Fruit fly (Drosophila melanogaster) whole organism, wandering third instar larva: ENCODE results near the gene slpr.

Source experiments
- Abd-B ChIP-seq: fragments of >200 bp; optimal IDR thresholded peaks from 2 replicates; lab custom pipeline; 2017; ENCODE audit warnings: missing biosample characterization, missing genetic modification characterization
- CG32264 ChIP-seq: fragments of 200-800 bp; sonication (Bioruptor generic); optimal IDR thresholded peaks from 2 replicates; lab custom pipeline; 2016; ENCODE audit warnings: missing biosample characterization, missing genetic modification characterization
- CG9705 ChIP-seq: fragments of 200-800 bp; sonication (Bioruptor generic); optimal IDR thresholded peaks from 2 replicates; lab custom pipeline; 2018; ENCODE audit warnings: missing biosample characterization, mild to moderate bottlenecking, missing genetic modification characterization
- CrebA ChIP-seq: fragments of 200-800 bp; sonication (Bioruptor generic); optimal IDR thresholded peaks from 2 replicates; lab custom pipeline; 2016; ENCODE audit warnings: missing biosample characterization, mild to moderate bottlenecking, missing genetic modification characterization, borderline replicate concordance
- Dfd ChIP-seq: fragments of >200 bp; optimal IDR thresholded peaks from 2 replicates; lab custom pipeline; 2017; ENCODE audit warnings: missing biosample characterization, missing genetic modification characterization
- GATAd ChIP-seq: sonication (Bioruptor generic); optimal IDR thresholded peaks from 2 replicates; lab custom pipeline; 2016; ENCODE audit warnings: missing biosample characterization, missing genetic modification characterization
- HLH106 ChIP-seq: fragments of 200-800 bp; optimal IDR thresholded peaks from 3 replicates; lab custom pipeline; 2019; ENCODE audit warnings: missing biosample characterization, mild to moderate bottlenecking, missing genetic modification characterization, moderate library complexity
- Hnf4 ChIP-seq: fragments of 200-800 bp; sonication (Bioruptor generic); optimal IDR thresholded peaks from 2 replicates; lab custom pipeline; 2016; ENCODE audit warnings: missing biosample characterization, mild to moderate bottlenecking, missing genetic modification characterization
- Hr78 ChIP-seq: fragments of >200 bp; optimal IDR thresholded peaks from 2 replicates; lab custom pipeline; 2017; ENCODE audit warnings: missing biosample characterization, missing genetic modification characterization
- N ChIP-seq: fragments of >200 bp; optimal IDR thresholded peaks from 2 replicates; lab custom pipeline; 2018; ENCODE audit warnings: missing biosample characterization, missing external identifiers, missing genetic modification characterization
- OdsH ChIP-seq: fragments of 200-800 bp; sonication (Bioruptor generic); optimal IDR thresholded peaks from 2 replicates; lab custom pipeline; 2016; ENCODE audit warnings: missing biosample characterization, mild to moderate bottlenecking, missing genetic modification characterization
- Rel ChIP-seq, 2 experiments: fragments of 200-800 bp; sonication (Bioruptor generic) in 1 of 2; optimal IDR thresholded peaks; 2 replicates in 1 of 2; 3 replicates in 1 of 2; lab custom pipeline; 2016 to 2019; ENCODE audit warnings: mild to moderate bottlenecking in 2 of 2, missing biosample characterization in 2 of 2, missing genetic modification characterization in 2 of 2, moderate library complexity in 1 of 2
- Sp1 ChIP-seq: fragments of 200-800 bp; sonication (Bioruptor generic); optimal IDR thresholded peaks from 3 replicates; lab custom pipeline; 2019; ENCODE audit warnings: missing biosample characterization, mild to moderate bottlenecking, missing genetic modification characterization, moderate library complexity
- br ChIP-seq: fragments of 200-800 bp; sonication (Bioruptor generic); optimal IDR thresholded peaks from 2 replicates; lab custom pipeline; 2016; ENCODE audit warnings: missing biosample characterization, missing genetic modification characterization
- brk ChIP-seq: fragments of 200-800 bp; sonication (Bioruptor generic); optimal IDR thresholded peaks from 2 replicates; lab custom pipeline; 2016; ENCODE audit warnings: missing biosample characterization, mild to moderate bottlenecking, missing genetic modification characterization
- dl ChIP-seq, 2 experiments: fragments of 175-275, 200-275 bp in 1 of 2; fragments of 200-275 bp in 1 of 2; sonication (Bioruptor generic); optimal IDR thresholded peaks; lab custom pipeline; 2018; ENCODE audit warnings: mild to moderate bottlenecking in 2 of 2, missing biosample characterization in 2 of 2, missing genetic modification characterization in 2 of 2, moderate library complexity in 2 of 2; ENCODE audit not compliant: partially characterized antibody in 2 of 2, insufficient read depth in 1 of 2
- dmrt93B ChIP-seq: fragments of 200-800 bp; sonication (Bioruptor generic); optimal IDR thresholded peaks from 2 replicates; lab custom pipeline; 2018; ENCODE audit warnings: missing biosample characterization, mild to moderate bottlenecking, missing genetic modification characterization
- dsf ChIP-seq: sonication (Bioruptor generic); optimal IDR thresholded peaks from 2 replicates; lab custom pipeline; 2016; ENCODE audit warnings: missing biosample characterization, missing genetic modification characterization, borderline replicate concordance
- ey ChIP-seq: fragments of 200-800 bp; sonication (Bioruptor generic); optimal IDR thresholded peaks from 2 replicates; lab custom pipeline; 2016; ENCODE audit warnings: missing biosample characterization, missing genetic modification characterization
- foxo ChIP-seq, 2 experiments: fragments of 200-800 bp; sonication (Bioruptor generic); optimal IDR thresholded peaks; 2 replicates in 1 of 2; 3 replicates in 1 of 2; lab custom pipeline; 2016 to 2017; ENCODE audit warnings: missing biosample characterization in 2 of 2, missing genetic modification characterization in 2 of 2
- fru ChIP-seq: fragments of 200-800 bp; sonication (Bioruptor generic); optimal IDR thresholded peaks from 3 replicates; lab custom pipeline; 2016; ENCODE audit warnings: missing biosample characterization, mild to moderate bottlenecking, missing genetic modification characterization
- h ChIP-seq: fragments of 200-800 bp; sonication (Bioruptor generic); optimal IDR thresholded peaks from 3 replicates; lab custom pipeline; 2016; ENCODE audit warnings: missing biosample characterization, mild to moderate bottlenecking, missing genetic modification characterization
- jim ChIP-seq: fragments of 175-275, 200-325 bp; sonication (Bioruptor generic); optimal IDR thresholded peaks from 2 replicates; lab custom pipeline; 2016; ENCODE audit warnings: missing biosample characterization, mild to moderate bottlenecking, missing genetic modification characterization
- psq ChIP-seq: fragments of 200-800 bp; sonication (Bioruptor generic); optimal IDR thresholded peaks from 3 replicates; lab custom pipeline; 2017; ENCODE audit warnings: missing biosample characterization, mild to moderate bottlenecking, missing genetic modification characterization, moderate library complexity
- rgr ChIP-seq: fragments of 200-800 bp; sonication (Bioruptor generic); optimal IDR thresholded peaks from 3 replicates; lab custom pipeline; 2016; ENCODE audit warnings: missing biosample characterization, mild to moderate bottlenecking, missing genetic modification characterization
- sv ChIP-seq: fragments of 200-800 bp; sonication (Bioruptor generic); optimal IDR thresholded peaks from 3 replicates; lab custom pipeline; 2016; ENCODE audit warnings: missing biosample characterization, missing genetic modification characterization
- tai ChIP-seq: sonication (Bioruptor generic); optimal IDR thresholded peaks from 2 replicates; lab custom pipeline; 2016; ENCODE audit warnings: missing biosample characterization, missing genetic modification characterization
- woc ChIP-seq: sonication (Bioruptor generic); optimal IDR thresholded peaks from 2 replicates; lab custom pipeline; 2016; ENCODE audit warnings: missing biosample characterization, mild to moderate bottlenecking, missing genetic modification characterization

slpr gene

dm6 chrX:8202724-8203362 lies 25.9 kb upstream of the slpr start:
- peak; percentile 8 for TF ChIP-seq fru (GFP tag; lab: Kevin White, UChicago)
- TF ChIP-seq Dfd (GFP tag; lab: Kevin White, UChicago), result peak; percentile 93
- TF ChIP-seq N (GFP tag; lab: Kevin White, UChicago), result no peak
- TF ChIP-seq jim (GFP tag; lab: Kevin White, UChicago), result no peak

- TF ChIP-seq sv (GFP tag; lab: Kevin White, UChicago) (no peak), Abd-B (no peak), Rel (GFP tag; optimal IDR thresholded peaks at IDR 0.05; lab: Kevin White, UChicago) (no peak), Rel (tag; optimal IDR thresholded peaks at IDR 0.05; lab: Kevin White, UChicago) (peak; percentile 94), dmrt93B (no peak), GATAd (GFP tag; lab: Kevin White, UChicago) (no peak), Sp1 (peak; percentile 26), Hr78 (no peak), h (GFP tag; lab: Kevin White, UChicago) (peak; percentile 19), Hnf4 (GFP tag; lab: Kevin White, UChicago) (no peak), CG9705 (no peak), psq (GFP tag; lab: Kevin White, UChicago) (peak; percentile 3)
Measured at dm6 chrX:8198935-8199580, 22.1 kb upstream of the slpr start.

- TF ChIP-seq psq (GFP tag; lab: Kevin White, UChicago), result peak; percentile 13
- TF ChIP-seq fru (GFP tag; lab: Kevin White, UChicago), result peak; percentile 85
- peak; percentile 14 for TF ChIP-seq CG32264
- peak; percentile 63 for TF ChIP-seq woc (GFP tag; lab: Kevin White, UChicago)
- TF ChIP-seq Hnf4 (GFP tag; lab: Kevin White, UChicago), result peak; percentile 55
- no peak for TF ChIP-seq tai
- TF ChIP-seq brk (GFP tag; lab: Kevin White, UChicago), result no peak
- peak; percentile 76 for TF ChIP-seq rgr (GFP tag; lab: Kevin White, UChicago)
- no peak for TF ChIP-seq CrebA (GFP tag; lab: Kevin White, UChicago)
- peak; percentile 57 for TF ChIP-seq Sp1
- TF ChIP-seq HLH106, result peak; percentile 64
- TF ChIP-seq dl (GFP tag; optimal IDR thresholded peaks at IDR 0.05; lab: Kevin White, UChicago; ENCODE audit: insufficient read depth in 1 of 2, partially characterized antibody in 2 of 2), result no peak
- TF ChIP-seq dsf (GFP tag; lab: Kevin White, UChicago), result no peak
- peak; percentile 27 for TF ChIP-seq dmrt93B
- peak; percentile 77 for TF ChIP-seq h (GFP tag; lab: Kevin White, UChicago)
- peak; percentile 66 for TF ChIP-seq OdsH (GFP tag; lab: Kevin White, UChicago)
- peak; percentile 82 for TF ChIP-seq ey (GFP tag; lab: Kevin White, UChicago)
- peak in 1 of 2 experiments; percentile 86 for TF ChIP-seq foxo (GFP tag; optimal IDR thresholded peaks at IDR 0.05; lab: Kevin White, UChicago)
- peak; percentile 69 for TF ChIP-seq br (GFP tag; lab: Kevin White, UChicago)
- TF ChIP-seq Rel (GFP tag; optimal IDR thresholded peaks at IDR 0.05; lab: Kevin White, UChicago), result peak; percentile 0
- peak; percentile 45 for TF ChIP-seq Rel (tag; optimal IDR thresholded peaks at IDR 0.05; lab: Kevin White, UChicago)
Measured at dm6 chrX:8196598-8197228, 19.7 kb upstream of the slpr start.

dm6 chrX:8196157-8196526 lies 19.2 kb upstream of the slpr start:
- peak; percentile 15 for TF ChIP-seq GATAd (GFP tag; lab: Kevin White, UChicago)
- TF ChIP-seq ey (GFP tag; lab: Kevin White, UChicago), result no peak
- peak; percentile 31 for TF ChIP-seq HLH106
- TF ChIP-seq Dfd (GFP tag; lab: Kevin White, UChicago), result no peak
- peak; percentile 10 for TF ChIP-seq dmrt93B
- peak; percentile 9 for TF ChIP-seq OdsH (GFP tag; lab: Kevin White, UChicago)
- TF ChIP-seq foxo (GFP tag; optimal IDR thresholded peaks at IDR 0.05; lab: Kevin White, UChicago), result peak in 1 of 2 experiments; percentile 19
- TF ChIP-seq fru (GFP tag; lab: Kevin White, UChicago), result no peak
- TF ChIP-seq brk (GFP tag; lab: Kevin White, UChicago), result no peak
- TF ChIP-seq Sp1, result peak; percentile 37
- no peak for TF ChIP-seq br (GFP tag; lab: Kevin White, UChicago)
- TF ChIP-seq psq (GFP tag; lab: Kevin White, UChicago), result peak; percentile 7
- TF ChIP-seq Abd-B, result no peak
